Fruit fly (Drosophila melanogaster) whole organism, wandering third instar larva: ENCODE data around the gene CG13360.

Experiments
- Abd-B ChIP-seq: fragments of >200 bp; optimal IDR thresholded peaks from 2 replicates; lab custom pipeline; 2017; ENCODE audit warnings: missing biosample characterization, missing genetic modification characterization
- CG32264 ChIP-seq: fragments of 200-800 bp; sonication (Bioruptor generic); optimal IDR thresholded peaks from 2 replicates; lab custom pipeline; 2016; ENCODE audit warnings: missing biosample characterization, missing genetic modification characterization
- CG9705 ChIP-seq: fragments of 200-800 bp; sonication (Bioruptor generic); optimal IDR thresholded peaks from 2 replicates; lab custom pipeline; 2018; ENCODE audit warnings: missing biosample characterization, mild to moderate bottlenecking, missing genetic modification characterization
- CrebA ChIP-seq: fragments of 200-800 bp; sonication (Bioruptor generic); optimal IDR thresholded peaks from 2 replicates; lab custom pipeline; 2016; ENCODE audit warnings: missing biosample characterization, mild to moderate bottlenecking, missing genetic modification characterization, borderline replicate concordance
- Dfd ChIP-seq: fragments of >200 bp; optimal IDR thresholded peaks from 2 replicates; lab custom pipeline; 2017; ENCODE audit warnings: missing biosample characterization, missing genetic modification characterization
- Dif ChIP-seq: fragments of 200-275, 200-300 bp; sonication (Bioruptor generic); optimal IDR thresholded peaks from 2 replicates; lab custom pipeline; 2018; ENCODE audit warnings: missing biosample characterization, missing genetic modification characterization; ENCODE audit not compliant: partially characterized antibody
- GATAd ChIP-seq: sonication (Bioruptor generic); optimal IDR thresholded peaks from 2 replicates; lab custom pipeline; 2016; ENCODE audit warnings: missing biosample characterization, missing genetic modification characterization
- HLH106 ChIP-seq: fragments of 200-800 bp; optimal IDR thresholded peaks from 3 replicates; lab custom pipeline; 2019; ENCODE audit warnings: missing biosample characterization, mild to moderate bottlenecking, missing genetic modification characterization, moderate library complexity
- Hnf4 ChIP-seq: fragments of 200-800 bp; sonication (Bioruptor generic); optimal IDR thresholded peaks from 2 replicates; lab custom pipeline; 2016; ENCODE audit warnings: missing biosample characterization, mild to moderate bottlenecking, missing genetic modification characterization
- Hr78 ChIP-seq: fragments of >200 bp; optimal IDR thresholded peaks from 2 replicates; lab custom pipeline; 2017; ENCODE audit warnings: missing biosample characterization, missing genetic modification characterization
- Hr83 ChIP-seq: fragments of 200-300 bp; sonication (Bioruptor generic); optimal IDR thresholded peaks from 2 replicates; lab custom pipeline; 2016; ENCODE audit warnings: missing biosample characterization, mild to moderate bottlenecking, missing genetic modification characterization, moderate library complexity; ENCODE audit not compliant: poor library complexity, severe bottlenecking
- Jra ChIP-seq: sonication (Bioruptor generic); optimal IDR thresholded peaks from 2 replicates; lab custom pipeline; 2016; ENCODE audit warnings: missing biosample characterization, missing genetic modification characterization
- Mio ChIP-seq: sonication (Bioruptor generic); optimal IDR thresholded peaks from 2 replicates; lab custom pipeline; 2016; ENCODE audit warnings: missing biosample characterization, missing genetic modification characterization
- Myc ChIP-seq: fragments of >200 bp; optimal IDR thresholded peaks from 2 replicates; lab custom pipeline; 2017
- N ChIP-seq: fragments of >200 bp; optimal IDR thresholded peaks from 2 replicates; lab custom pipeline; 2018; ENCODE audit warnings: missing biosample characterization, missing external identifiers, missing genetic modification characterization
- OdsH ChIP-seq: fragments of 200-800 bp; sonication (Bioruptor generic); optimal IDR thresholded peaks from 2 replicates; lab custom pipeline; 2016; ENCODE audit warnings: missing biosample characterization, mild to moderate bottlenecking, missing genetic modification characterization
- Rel ChIP-seq, 2 experiments: fragments of 200-800 bp; sonication (Bioruptor generic) in 1 of 2; optimal IDR thresholded peaks; 2 replicates in 1 of 2; 3 replicates in 1 of 2; lab custom pipeline; 2016 to 2019; ENCODE audit warnings: mild to moderate bottlenecking in 2 of 2, missing biosample characterization in 2 of 2, missing genetic modification characterization in 2 of 2, moderate library complexity in 1 of 2
- Sp1 ChIP-seq: fragments of 200-800 bp; sonication (Bioruptor generic); optimal IDR thresholded peaks from 3 replicates; lab custom pipeline; 2019; ENCODE audit warnings: missing biosample characterization, mild to moderate bottlenecking, missing genetic modification characterization, moderate library complexity
- Vsx2 ChIP-seq: fragments of 200-300, 225-300 bp; sonication (Bioruptor generic); optimal IDR thresholded peaks from 2 replicates; lab custom pipeline; 2018; ENCODE audit warnings: missing biosample characterization, missing genetic modification characterization; ENCODE audit not compliant: partially characterized antibody
- br ChIP-seq: fragments of 200-800 bp; sonication (Bioruptor generic); optimal IDR thresholded peaks from 2 replicates; lab custom pipeline; 2016; ENCODE audit warnings: missing biosample characterization, missing genetic modification characterization
- brk ChIP-seq: fragments of 200-800 bp; sonication (Bioruptor generic); optimal IDR thresholded peaks from 2 replicates; lab custom pipeline; 2016; ENCODE audit warnings: missing biosample characterization, mild to moderate bottlenecking, missing genetic modification characterization
- dl ChIP-seq, 2 experiments: fragments of 175-275, 200-275 bp in 1 of 2; fragments of 200-275 bp in 1 of 2; sonication (Bioruptor generic); optimal IDR thresholded peaks; lab custom pipeline; 2018; ENCODE audit warnings: mild to moderate bottlenecking in 2 of 2, missing biosample characterization in 2 of 2, missing genetic modification characterization in 2 of 2, moderate library complexity in 2 of 2; ENCODE audit not compliant: partially characterized antibody in 2 of 2, insufficient read depth in 1 of 2
- dmrt93B ChIP-seq: fragments of 200-800 bp; sonication (Bioruptor generic); optimal IDR thresholded peaks from 2 replicates; lab custom pipeline; 2018; ENCODE audit warnings: missing biosample characterization, mild to moderate bottlenecking, missing genetic modification characterization
- dsf ChIP-seq: sonication (Bioruptor generic); optimal IDR thresholded peaks from 2 replicates; lab custom pipeline; 2016; ENCODE audit warnings: missing biosample characterization, missing genetic modification characterization, borderline replicate concordance
- ey ChIP-seq: fragments of 200-800 bp; sonication (Bioruptor generic); optimal IDR thresholded peaks from 2 replicates; lab custom pipeline; 2016; ENCODE audit warnings: missing biosample characterization, missing genetic modification characterization
- foxo ChIP-seq, 2 experiments: fragments of 200-800 bp; sonication (Bioruptor generic); optimal IDR thresholded peaks; 2 replicates in 1 of 2; 3 replicates in 1 of 2; lab custom pipeline; 2016 to 2017; ENCODE audit warnings: missing biosample characterization in 2 of 2, missing genetic modification characterization in 2 of 2
- fru ChIP-seq: fragments of 200-800 bp; sonication (Bioruptor generic); optimal IDR thresholded peaks from 3 replicates; lab custom pipeline; 2016; ENCODE audit warnings: missing biosample characterization, mild to moderate bottlenecking, missing genetic modification characterization
- h ChIP-seq: fragments of 200-800 bp; sonication (Bioruptor generic); optimal IDR thresholded peaks from 3 replicates; lab custom pipeline; 2016; ENCODE audit warnings: missing biosample characterization, mild to moderate bottlenecking, missing genetic modification characterization
- jim ChIP-seq: fragments of 175-275, 200-325 bp; sonication (Bioruptor generic); optimal IDR thresholded peaks from 2 replicates; lab custom pipeline; 2016; ENCODE audit warnings: missing biosample characterization, mild to moderate bottlenecking, missing genetic modification characterization
- lola ChIP-seq: fragments of >200 bp; optimal IDR thresholded peaks from 2 replicates; lab custom pipeline; 2017; ENCODE audit warnings: missing biosample characterization, missing genetic modification characterization
- pan ChIP-seq: fragments of >200 bp; optimal IDR thresholded peaks from 2 replicates; lab custom pipeline; 2017
- psq ChIP-seq: fragments of 200-800 bp; sonication (Bioruptor generic); optimal IDR thresholded peaks from 3 replicates; lab custom pipeline; 2017; ENCODE audit warnings: missing biosample characterization, mild to moderate bottlenecking, missing genetic modification characterization, moderate library complexity
- rgr ChIP-seq: fragments of 200-800 bp; sonication (Bioruptor generic); optimal IDR thresholded peaks from 3 replicates; lab custom pipeline; 2016; ENCODE audit warnings: missing biosample characterization, mild to moderate bottlenecking, missing genetic modification characterization
- sage ChIP-seq: fragments of 200-800 bp; sonication (Bioruptor generic); optimal IDR thresholded peaks from 2 replicates; lab custom pipeline; 2016; ENCODE audit warnings: missing biosample characterization, mild to moderate bottlenecking, missing genetic modification characterization
- sv ChIP-seq: fragments of 200-800 bp; sonication (Bioruptor generic); optimal IDR thresholded peaks from 3 replicates; lab custom pipeline; 2016; ENCODE audit warnings: missing biosample characterization, missing genetic modification characterization
- tai ChIP-seq: sonication (Bioruptor generic); optimal IDR thresholded peaks from 2 replicates; lab custom pipeline; 2016; ENCODE audit warnings: missing biosample characterization, missing genetic modification characterization
- usp ChIP-seq: fragments of >200 bp; optimal IDR thresholded peaks from 2 replicates; lab custom pipeline; 2017; ENCODE audit warnings: missing biosample characterization, missing genetic modification characterization
- woc ChIP-seq: sonication (Bioruptor generic); optimal IDR thresholded peaks from 2 replicates; lab custom pipeline; 2016; ENCODE audit warnings: missing biosample characterization, mild to moderate bottlenecking, missing genetic modification characterization

Gene CG13360

dm6 chrX:768480-769123, 21.3 kb downstream of the CG13360 start:
- no peak for TF ChIP-seq rgr (GFP tag; lab: Kevin White, UChicago)
- TF ChIP-seq CrebA (GFP tag; lab: Kevin White, UChicago): no peak
- no peak for TF ChIP-seq jim (GFP tag; lab: Kevin White, UChicago)
- no peak for TF ChIP-seq Sp1 (GFP tag; lab: Kevin White, UChicago)

- peak; percentile 61 for TF ChIP-seq Hnf4
- peak; percentile 62 for TF ChIP-seq Sp1 (GFP tag; lab: Kevin White, UChicago)
- no peak for TF ChIP-seq Jra (GFP tag; lab: Kevin White, UChicago)
- TF ChIP-seq Abd-B (GFP tag; lab: Kevin White, UChicago): no peak
- TF ChIP-seq Mio (GFP tag; lab: Kevin White, UChicago): no peak
- no peak for TF ChIP-seq sage (GFP tag; lab: Kevin White, UChicago)
- no peak for TF ChIP-seq dsf (GFP tag; lab: Kevin White, UChicago)
- peak; percentile 69 for TF ChIP-seq rgr (GFP tag; lab: Kevin White, UChicago)
- no peak for TF ChIP-seq sv
- peak; percentile 57 for TF ChIP-seq OdsH (GFP tag; lab: Kevin White, UChicago)
- TF ChIP-seq usp (GFP tag; lab: Kevin White, UChicago): no peak
- peak; percentile 66 for TF ChIP-seq br (GFP tag; lab: Kevin White, UChicago)
- no peak for TF ChIP-seq Rel (GFP tag; optimal IDR thresholded peaks at IDR 0.05; lab: Kevin White, UChicago)
- peak; percentile 6 for TF ChIP-seq Rel (tag; optimal IDR thresholded peaks at IDR 0.05; lab: Kevin White, UChicago)
- TF ChIP-seq Myc (lab: Kevin White, UChicago): no peak
- TF ChIP-seq N: no peak
- no peak for TF ChIP-seq CrebA (GFP tag; lab: Kevin White, UChicago)
- TF ChIP-seq Dfd: no peak
- peak in 1 of 2 experiments; percentile 46 for TF ChIP-seq foxo (GFP tag; optimal IDR thresholded peaks at IDR 0.05; lab: Kevin White, UChicago)
- no peak for TF ChIP-seq pan (lab: Kevin White, UChicago)
- peak; percentile 44 for TF ChIP-seq HLH106 (tag; lab: Kevin White, UChicago)
- TF ChIP-seq Hr83 (GFP tag; lab: Kevin White, UChicago): peak; percentile 65
- no peak for TF ChIP-seq lola (GFP tag; lab: Kevin White, UChicago)
- TF ChIP-seq h (GFP tag; lab: Kevin White, UChicago): peak; percentile 73
- TF ChIP-seq Hr78 (GFP tag; lab: Kevin White, UChicago): no peak
- no peak for TF ChIP-seq Dif (GFP tag; lab: Kevin White, UChicago)
- no peak for TF ChIP-seq Vsx2 (GFP tag; lab: Kevin White, UChicago)
- TF ChIP-seq fru (GFP tag; lab: Kevin White, UChicago): peak; percentile 44
- TF ChIP-seq woc (GFP tag; lab: Kevin White, UChicago): no peak
- peak; percentile 53 for TF ChIP-seq psq
- TF ChIP-seq brk: no peak
- TF ChIP-seq CG32264 (GFP tag; lab: Kevin White, UChicago): no peak
- TF ChIP-seq ey (GFP tag; lab: Kevin White, UChicago): peak; percentile 35
- peak; percentile 48 for TF ChIP-seq dmrt93B
- peak; percentile 32 for TF ChIP-seq CG9705
- no peak for TF ChIP-seq jim (GFP tag; lab: Kevin White, UChicago)
- TF ChIP-seq dl (GFP tag; optimal IDR thresholded peaks at IDR 0.05; lab: Kevin White, UChicago; ENCODE audit: insufficient read depth in 1 of 2, partially characterized antibody in 2 of 2): no peak
- no peak for TF ChIP-seq tai (GFP tag; lab: Kevin White, UChicago)
- TF ChIP-seq GATAd: no peak
Observed at dm6 chrX:767928-768327, 22.0 kb downstream of the CG13360 start.
